Worm (Caenorhabditis elegans) whole organism, L3 larva: ENCODE data around the gene M176.16.

Experiments used
- R02D3.7 ChIP-seq: fragments of 150-350 bp; optimal IDR thresholded peaks from 2 replicates; lab custom pipeline; 2014; ENCODE audit warnings: missing biosample characterization, missing genetic modification characterization
- ama-1 ChIP-seq: fragments of 150-350 bp; optimal IDR thresholded peaks from 2 replicates; lab custom pipeline; 2018
- egl-27 ChIP-seq: sonication (generic microtip); optimal IDR thresholded peaks from 4 replicates; lab custom pipeline; 2017; ENCODE audit warnings: missing biosample characterization, missing genetic modification reagents, missing genetic modification characterization
- lsy-12 ChIP-seq: sonication (generic microtip); optimal IDR thresholded peaks from 2 replicates; lab custom pipeline; 2016; ENCODE audit warnings: mild to moderate bottlenecking, missing genetic modification characterization, missing compliant biosample characterization
- nhr-11 ChIP-seq: fragments of 150-350 bp; optimal IDR thresholded peaks from 2 replicates; lab custom pipeline; 2014; ENCODE audit warnings: missing biosample characterization, missing genetic modification characterization
- nhr-23 ChIP-seq: fragments of 150-350 bp; optimal IDR thresholded peaks from 2 replicates; lab custom pipeline; 2014; ENCODE audit warnings: missing biosample characterization, missing genetic modification reagents, missing genetic modification characterization
- nhr-76 ChIP-seq: fragments of 150-350 bp; sonication (generic microtip); optimal IDR thresholded peaks from 5 replicates; lab custom pipeline; 2014; ENCODE audit warnings: missing biosample characterization, missing genetic modification characterization
- unc-62 ChIP-seq: fragments of 150-350 bp; sonication (generic microtip); optimal IDR thresholded peaks from 4 replicates; lab custom pipeline; 2014; ENCODE audit warnings: missing biosample characterization, missing genetic modification reagents, missing genetic modification characterization
- ztf-4 ChIP-seq: fragments of 150-350 bp; optimal IDR thresholded peaks from 2 replicates; lab custom pipeline; 2014; ENCODE audit warnings: missing biosample characterization, missing genetic modification characterization

ce11 chrII:9454304-9454703, 36.0 kb downstream of the M176.16 start, which contains the start of gene chil-19:
- TF ChIP-seq ama-1 (no peak), egl-27 (tag; lab: Kevin White, UChicago) (no peak), unc-62 (GFP tag; lab: Kevin White, UChicago) (no peak), nhr-76 (tag; lab: Kevin White, UChicago) (no peak), nhr-23 (tag; lab: Kevin White, UChicago) (no peak), nhr-11 (tag; lab: Kevin White, UChicago) (no peak), ztf-4 (no peak), R02D3.7 (tag; lab: Kevin White, UChicago) (no peak), lsy-12 (tag; lab: Kevin White, UChicago) (no peak)
